Fruit fly (Drosophila melanogaster) whole organism, embryonic: ENCODE measurements around the gene Fas1.

ENCODE experiments used
- B-H1 ChIP-seq: fragments of 200-800 bp; sonication (Bioruptor generic); IDR thresholded peaks from 3 replicates; pipeline ENCODE4 v1.3.6; 2022; ENCODE audit warnings: missing biosample characterization, missing genetic modification characterization
- Bgb ChIP-seq: fragments of 200-800 bp; sonication (Bioruptor generic); IDR thresholded peaks from 2 replicates; pipeline ENCODE4 v1.3.6; 2022; ENCODE audit warnings: missing biosample characterization, missing genetic modification characterization; ENCODE audit not compliant: partially characterized antibody
- CG10274 ChIP-seq: fragments of 200-800 bp; sonication (Bioruptor generic); optimal IDR thresholded peaks from 3 replicates; lab custom pipeline; 2017; ENCODE audit warnings: missing biosample characterization, mild to moderate bottlenecking, missing genetic modification characterization
- CG13894 ChIP-seq: fragments of 200-800 bp; sonication (Bioruptor generic); optimal IDR thresholded peaks from 3 replicates; lab custom pipeline; 2018; ENCODE audit warnings: missing biosample characterization, mild to moderate bottlenecking, missing genetic modification characterization, moderate library complexity
- CG1529 ChIP-seq: fragments of 200-800 bp; sonication (Bioruptor generic); optimal IDR thresholded peaks from 3 replicates; lab custom pipeline; 2018; ENCODE audit warnings: missing biosample characterization, missing genetic modification characterization
- CG2202 ChIP-seq: fragments of 200-800 bp; sonication (Bioruptor generic); optimal IDR thresholded peaks from 2 replicates; lab custom pipeline; 2018; ENCODE audit warnings: missing biosample characterization, mild to moderate bottlenecking, missing genetic modification characterization
- CG3065 ChIP-seq: fragments of 200-800 bp; sonication (Bioruptor generic); optimal IDR thresholded peaks from 2 replicates; lab custom pipeline; 2016; ENCODE audit warnings: missing biosample characterization, missing genetic modification characterization
- CG31365 ChIP-seq: fragments of 200-800 bp; sonication (Bioruptor generic); optimal IDR thresholded peaks from 2 replicates; lab custom pipeline; 2018; ENCODE audit warnings: missing biosample characterization, mild to moderate bottlenecking, missing genetic modification characterization
- CG3838 ChIP-seq: fragments of 200-800 bp; sonication (Bioruptor generic); optimal IDR thresholded peaks from 3 replicates; lab custom pipeline; 2016; ENCODE audit warnings: missing biosample characterization, missing genetic modification characterization
- CG3847 ChIP-seq: fragments of 200-800 bp; sonication (Bioruptor generic); IDR thresholded peaks from 2 replicates; pipeline ENCODE4 v1.3.6; 2022; ENCODE audit warnings: missing biosample characterization, missing genetic modification characterization
- CG4617 ChIP-seq: fragments of 200-800 bp; sonication (Bioruptor generic); optimal IDR thresholded peaks from 3 replicates; lab custom pipeline; 2016; ENCODE audit warnings: missing biosample characterization, missing genetic modification characterization, borderline replicate concordance
- CG5245 ChIP-seq: fragments of 200-800 bp; sonication (Bioruptor generic); optimal IDR thresholded peaks from 3 replicates; lab custom pipeline; 2016; ENCODE audit warnings: missing biosample characterization, missing genetic modification characterization
- CG7357 ChIP-seq: fragments of 200-800 bp; sonication (Bioruptor generic); IDR thresholded peaks from 3 replicates; pipeline ENCODE4 v1.3.6; 2022; ENCODE audit warnings: missing biosample characterization, missing genetic modification characterization
- CG8281 ChIP-seq: fragments of 200-800 bp; sonication (Bioruptor generic); optimal IDR thresholded peaks from 2 replicates; lab custom pipeline; 2018; ENCODE audit warnings: missing biosample characterization, mild to moderate bottlenecking, missing genetic modification characterization, moderate library complexity
- CG9932 ChIP-seq: fragments of 200-800 bp; sonication (Bioruptor generic); IDR thresholded peaks from 2 replicates; pipeline ENCODE4 v1.3.6; 2022; ENCODE audit warnings: missing biosample characterization, missing genetic modification characterization
- D ChIP-seq, 2 experiments: fragments of 200-800 bp in 1 of 2; fragments of >200 bp in 1 of 2; sonication (Bioruptor generic) in 1 of 2; optimal IDR thresholded peaks; 2 replicates in 1 of 2; 3 replicates in 1 of 2; lab custom pipeline; 2017; ENCODE audit warnings: mild to moderate bottlenecking in 1 of 2, missing biosample characterization in 1 of 2, missing genetic modification characterization in 1 of 2, missing genetic modification reagents in 1 of 2
- D19A ChIP-seq: fragments of 200-800 bp; optimal IDR thresholded peaks from 3 replicates; lab custom pipeline; 2019; ENCODE audit warnings: missing biosample characterization, mild to moderate bottlenecking, missing genetic modification characterization, moderate library complexity
- Fer2 ChIP-seq: fragments of 200-800 bp; sonication (Bioruptor generic); optimal IDR thresholded peaks from 2 replicates; lab custom pipeline; 2018; ENCODE audit warnings: missing biosample characterization, mild to moderate bottlenecking, missing genetic modification characterization, moderate library complexity
- HLH54F ChIP-seq: fragments of 200-800 bp; sonication (Bioruptor generic); optimal IDR thresholded peaks from 3 replicates; lab custom pipeline; 2016; ENCODE audit warnings: missing biosample characterization, missing genetic modification characterization
- Hr3 ChIP-seq: fragments of 200-800 bp; sonication (Bioruptor generic); optimal IDR thresholded peaks from 3 replicates; lab custom pipeline; 2016; ENCODE audit warnings: missing biosample characterization, missing genetic modification characterization
- Hsf ChIP-seq: fragments of 200-800 bp; sonication (Bioruptor generic); optimal IDR thresholded peaks from 3 replicates; lab custom pipeline; 2016; ENCODE audit warnings: missing biosample characterization, missing genetic modification characterization
- Pdp1 ChIP-seq, 2 experiments: fragments of 200-800 bp; sonication (Bioruptor generic); optimal IDR thresholded peaks; 3 replicates each; lab custom pipeline; 2016; ENCODE audit warnings: missing biosample characterization in 2 of 2, missing genetic modification characterization in 2 of 2, mild to moderate bottlenecking in 1 of 2, moderate library complexity in 1 of 2
- Ptx1 ChIP-seq: fragments of 200-800 bp; sonication (Bioruptor generic); IDR thresholded peaks from 2 replicates; pipeline ENCODE4 v1.3.6; 2022; ENCODE audit warnings: missing biosample characterization, missing genetic modification characterization
- Rfx ChIP-seq: fragments of 200-800 bp; sonication (Bioruptor generic); IDR thresholded peaks from 2 replicates; pipeline ENCODE4 v1.3.6; 2022; ENCODE audit warnings: missing biosample characterization, missing genetic modification characterization
- Rx ChIP-seq: fragments of 200-800 bp; sonication (Bioruptor generic); IDR thresholded peaks from 2 replicates; pipeline ENCODE4 v1.3.6; 2022; ENCODE audit warnings: missing biosample characterization, missing genetic modification characterization
- Sox102F ChIP-seq: fragments of 200-800 bp; sonication (Bioruptor generic); optimal IDR thresholded peaks from 2 replicates; lab custom pipeline; 2018; ENCODE audit warnings: missing biosample characterization, mild to moderate bottlenecking, missing genetic modification characterization, moderate library complexity
- Stat92E ChIP-seq, 3 experiments: fragments of >200 bp in 2 of 3; fragments of 200-800 bp in 1 of 3; sonication (Bioruptor generic) in 1 of 3; optimal IDR thresholded peaks; 2 replicates each; lab custom pipeline; 2017 to 2019; ENCODE audit warnings: missing biosample characterization in 3 of 3, missing genetic modification characterization in 3 of 3, mild to moderate bottlenecking in 1 of 3, moderate library complexity in 1 of 3
- Xbp1 ChIP-seq: fragments of 200-800 bp; sonication (Bioruptor generic); optimal IDR thresholded peaks from 3 replicates; lab custom pipeline; 2016; ENCODE audit warnings: missing biosample characterization, mild to moderate bottlenecking, missing genetic modification characterization
- crp ChIP-seq, 2 experiments: fragments of 200-800 bp; sonication (Bioruptor generic); optimal IDR thresholded peaks; 2 replicates in 1 of 2; 3 replicates in 1 of 2; lab custom pipeline; 2017; ENCODE audit warnings: missing biosample characterization in 2 of 2, missing genetic modification characterization in 2 of 2, mild to moderate bottlenecking in 1 of 2, moderate library complexity in 1 of 2
- dati ChIP-seq: fragments of 200-800 bp; sonication (Bioruptor generic); IDR thresholded peaks from 2 replicates; pipeline ENCODE4 v1.3.6; 2022; ENCODE audit warnings: missing biosample characterization, missing genetic modification characterization
- dpn ChIP-seq, 2 experiments: fragments of 200-800 bp; sonication (Bioruptor generic); optimal IDR thresholded peaks; 3 replicates each; lab custom pipeline; 2016; ENCODE audit warnings: missing biosample characterization in 2 of 2, missing genetic modification characterization in 2 of 2
- ems ChIP-seq: fragments of 200-800 bp; sonication (Bioruptor generic); optimal IDR thresholded peaks from 3 replicates; lab custom pipeline; 2016; ENCODE audit warnings: missing biosample characterization, missing genetic modification characterization
- eyg ChIP-seq: fragments of 200-800 bp; sonication (Bioruptor generic); optimal IDR thresholded peaks from 3 replicates; lab custom pipeline; 2016; ENCODE audit warnings: missing biosample characterization, missing genetic modification characterization
- grn ChIP-seq: fragments of 200-800 bp; sonication (Bioruptor generic); optimal IDR thresholded peaks from 3 replicates; lab custom pipeline; 2017; ENCODE audit warnings: missing biosample characterization, missing genetic modification characterization
- inv ChIP-seq: fragments of 200-800 bp; sonication (Bioruptor generic); IDR thresholded peaks from 2 replicates; pipeline ENCODE4 v1.3.6; 2022; ENCODE audit warnings: missing biosample characterization, missing genetic modification characterization; ENCODE audit not compliant: partially characterized antibody
- jigr1 ChIP-seq: fragments of 200-800 bp; sonication (Bioruptor generic); IDR thresholded peaks from 3 replicates; pipeline ENCODE4 v1.3.6; 2022; ENCODE audit warnings: missing biosample characterization, missing genetic modification characterization
- lmd ChIP-seq: fragments of 200-800 bp; sonication (Bioruptor generic); IDR thresholded peaks from 2 replicates; pipeline ENCODE4 v1.3.6; 2022; ENCODE audit warnings: missing biosample characterization, missing genetic modification characterization
- maf-S ChIP-seq: fragments of 200-800 bp; sonication (Bioruptor generic); optimal IDR thresholded peaks from 2 replicates; lab custom pipeline; 2016; ENCODE audit warnings: missing biosample characterization, missing genetic modification characterization
- onecut ChIP-seq: fragments of 200-800 bp; sonication (Bioruptor generic); IDR thresholded peaks from 2 replicates; pipeline ENCODE4 v1.3.6; 2022; ENCODE audit warnings: missing biosample characterization, missing genetic modification characterization
- pan ChIP-seq, 4 experiments: fragments of >200 bp in 3 of 4; fragments of 200-800 bp in 1 of 4; sonication (Bioruptor generic) in 1 of 4; optimal IDR thresholded peaks in 3 of 4; IDR thresholded peaks in 1 of 4; 2 replicates each; pipeline versions ENCODE4 v1.3.6 to Lab custom; 2017 to 2022; ENCODE audit warnings: missing biosample characterization in 2 of 4, missing genetic modification characterization in 2 of 4, mixed read lengths in 1 of 4
- pita ChIP-seq: fragments of 200-800 bp; sonication (Bioruptor generic); optimal IDR thresholded peaks from 2 replicates; lab custom pipeline; 2017; ENCODE audit warnings: missing biosample characterization, mild to moderate bottlenecking, missing genetic modification characterization
- ssp ChIP-seq: fragments of 200-800 bp; sonication (Bioruptor generic); IDR thresholded peaks from 2 replicates; pipeline ENCODE4 v1.3.6; 2022; ENCODE audit warnings: missing biosample characterization, missing genetic modification characterization
- tna ChIP-seq: fragments of 200-800 bp; sonication (Bioruptor generic); IDR thresholded peaks from 2 replicates; pipeline ENCODE4 v1.3.6; 2022; ENCODE audit warnings: missing biosample characterization, missing genetic modification characterization; ENCODE audit not compliant: partially characterized antibody
- trem ChIP-seq: fragments of 200-800 bp; optimal IDR thresholded peaks from 3 replicates; lab custom pipeline; 2019; ENCODE audit warnings: missing biosample characterization, mild to moderate bottlenecking, missing genetic modification characterization, moderate library complexity
- trh ChIP-seq: fragments of 200-800 bp; sonication (Bioruptor generic); optimal IDR thresholded peaks from 2 replicates; lab custom pipeline; 2016; ENCODE audit warnings: missing biosample characterization, missing genetic modification characterization
- ttk ChIP-seq: fragments of 200-800 bp; sonication (Bioruptor generic); IDR thresholded peaks from 2 replicates; pipeline ENCODE4 v2.1.2; 2022; ENCODE audit warnings: missing biosample characterization, missing genetic modification characterization

Gene Fas1

dm6 chr3R:16655494-16656493, 30.8 kb downstream of the Fas1 start, which contains the start of gene modSP (continued):
- peak; percentile 15 for TF ChIP-seq trem (tag; lab: Kevin White, UChicago)
- no peak for TF ChIP-seq pan (optimal IDR thresholded peaks at IDR 0.05; lab: Kevin White, UChicago)
- TF ChIP-seq pan (GFP tag; optimal IDR thresholded peaks at IDR 0.05 in 1 of 2, IDR thresholded peaks at IDR 0.05 in 1 of 2): peak in 1 of 2 experiments; percentile 61
- no peak for TF ChIP-seq eyg (GFP tag; lab: Kevin White, UChicago)
- peak; percentile 39 for TF ChIP-seq D19A (tag; lab: Kevin White, UChicago)
- TF ChIP-seq crp (GFP tag; optimal IDR thresholded peaks at IDR 0.05; lab: Kevin White, UChicago): no peak
- TF ChIP-seq ems (GFP tag; lab: Kevin White, UChicago): peak; percentile 53
- TF ChIP-seq trh (GFP tag; lab: Kevin White, UChicago): no peak
- peak; percentile 35 for TF ChIP-seq Sox102F
- peak; percentile 52 for TF ChIP-seq HLH54F (GFP tag; lab: Kevin White, UChicago)
- TF ChIP-seq pita (GFP tag; lab: Kevin White, UChicago): peak; percentile 83
- TF ChIP-seq tna (GFP tag; lab: Robert Waterston, UW): peak; percentile 84
- TF ChIP-seq CG4617 (GFP tag; lab: Kevin White, UChicago): peak; percentile 17
- peak; percentile 91 for TF ChIP-seq onecut (GFP tag; lab: Robert Waterston, UW)
- TF ChIP-seq dpn (GFP tag; optimal IDR thresholded peaks at IDR 0.05; lab: Kevin White, UChicago): peak in 1 of 2 experiments; percentile 42
- TF ChIP-seq D (optimal IDR thresholded peaks at IDR 0.05; lab: Kevin White, UChicago): no peak
- no peak for TF ChIP-seq D (GFP tag; optimal IDR thresholded peaks at IDR 0.05; lab: Kevin White, UChicago)
- peak; percentile 48 for TF ChIP-seq CG13894 (tag; lab: Kevin White, UChicago)
- TF ChIP-seq CG9932: peak; percentile 57
- peak; percentile 78 for TF ChIP-seq Bgb (GFP tag; lab: Robert Waterston, UW)
- TF ChIP-seq ssp: peak; percentile 64
- peak; percentile 18; the same call in 1 of the 3 replicates for TF ChIP-seq CG7357 (GFP tag; lab: Robert Waterston, UW)
- peak; percentile 69 for TF ChIP-seq grn (GFP tag; lab: Kevin White, UChicago)
- TF ChIP-seq Ptx1 (GFP tag; lab: Robert Waterston, UW): peak; percentile 45; the same call in 1 of the 2 replicates
- TF ChIP-seq CG3847 (GFP tag; lab: Robert Waterston, UW): peak; percentile 22; the same call in 1 of the 2 replicates
- peak; percentile 29 for TF ChIP-seq CG31365 (tag; lab: Kevin White, UChicago)
- 0 out of 2 replicates have a peak, but pooled peaks have one; percentile 12 for TF ChIP-seq dati
- TF ChIP-seq Rx (GFP tag; lab: Robert Waterston, UW): peak; percentile 22; the same call in 1 of the 2 replicates
- peak; percentile 48; the same call in 1 of the 2 replicates for TF ChIP-seq inv (GFP tag; lab: Robert Waterston, UW)
- TF ChIP-seq CG2202: no peak
- TF ChIP-seq Pdp1 (GFP tag; optimal IDR thresholded peaks at IDR 0.05; lab: Kevin White, UChicago): peak in 1 of 2 experiments; percentile 77
- no peak; the same call in 1 of the 2 replicates for TF ChIP-seq ttk (GFP tag; lab: Robert Waterston, UW)
- TF ChIP-seq CG3065 (GFP tag; lab: Kevin White, UChicago): peak; percentile 67
- TF ChIP-seq B-H1 (GFP tag; lab: Robert Waterston, UW): peak; percentile 21; the same call in 1 of the 3 replicates
- TF ChIP-seq CG3838 (GFP tag; lab: Kevin White, UChicago): no peak
- TF ChIP-seq CG5245 (GFP tag; lab: Kevin White, UChicago): peak; percentile 4
- TF ChIP-seq Fer2: no peak
- no peak for TF ChIP-seq CG1529 (GFP tag; lab: Kevin White, UChicago)
- peak in 1 of 3 experiments; percentile 35 for TF ChIP-seq Stat92E (GFP tag; optimal IDR thresholded peaks at IDR 0.05; lab: Kevin White, UChicago)
- no peak; the same call in 1 of the 2 replicates for TF ChIP-seq lmd (GFP tag; lab: Robert Waterston, UW)
- no peak for TF ChIP-seq Hsf
- TF ChIP-seq CG8281 (tag; lab: Kevin White, UChicago): peak; percentile 12
- TF ChIP-seq Xbp1 (GFP tag; lab: Kevin White, UChicago): peak; percentile 47
- TF ChIP-seq maf-S (GFP tag; lab: Kevin White, UChicago): peak; percentile 16
- TF ChIP-seq Rfx: peak; percentile 56; the same call in 1 of the 2 replicates
- no peak for TF ChIP-seq jigr1 (GFP tag; lab: Robert Waterston, UW)
- peak; percentile 82 for TF ChIP-seq CG10274 (GFP tag; lab: Kevin White, UChicago)
- TF ChIP-seq Hr3 (GFP tag; lab: Kevin White, UChicago): peak; percentile 38
